Worm (Caenorhabditis elegans) whole organism, L1 larva: ENCODE measurements around the gene epic-2.

Experiments
- aly-2 ChIP-seq: fragments of 150-350 bp; optimal IDR thresholded peaks from 2 replicates; lab custom pipeline; 2014; ENCODE audit warnings: missing biosample characterization, missing genetic modification characterization
- egl-27 ChIP-seq, 2 experiments: fragments of 150-350 bp in 1 of 2; sonication (generic microtip); optimal IDR thresholded peaks; 3 replicates each; lab custom pipeline; 2017 to 2018; ENCODE audit warnings: missing biosample characterization in 2 of 2, missing genetic modification characterization in 2 of 2, missing genetic modification reagents in 2 of 2
- nhr-12 ChIP-seq: sonication (generic microtip); optimal IDR thresholded peaks from 2 replicates; lab custom pipeline; 2017; ENCODE audit warnings: missing biosample characterization, missing genetic modification characterization
- nhr-237 ChIP-seq: fragments of 150-350 bp; optimal IDR thresholded peaks from 2 replicates; lab custom pipeline; 2014; ENCODE audit warnings: missing biosample characterization, missing genetic modification characterization
- nhr-71 ChIP-seq: sonication (generic microtip); optimal IDR thresholded peaks from 2 replicates; lab custom pipeline; 2016; ENCODE audit warnings: mild to moderate bottlenecking, missing genetic modification characterization, moderate library complexity, missing compliant biosample characterization
- nhr-76 ChIP-seq: sonication (generic microtip); optimal IDR thresholded peaks from 2 replicates; lab custom pipeline; 2017; ENCODE audit warnings: missing biosample characterization, missing genetic modification characterization
- nhr-90 ChIP-seq: sonication (generic microtip); optimal IDR thresholded peaks from 2 replicates; lab custom pipeline; 2016; ENCODE audit warnings: mild to moderate bottlenecking, missing genetic modification characterization, missing compliant biosample characterization; ENCODE audit not compliant: poor library complexity
- sptf-1 ChIP-seq: fragments of 150-350 bp; optimal IDR thresholded peaks from 2 replicates; lab custom pipeline; 2014; ENCODE audit warnings: missing biosample characterization, missing genetic modification characterization
- tbx-2 ChIP-seq: sonication (generic microtip); optimal IDR thresholded peaks from 2 replicates; lab custom pipeline; 2016; ENCODE audit warnings: missing genetic modification characterization, missing compliant biosample characterization

ce11 chrIV:1752480-1752879 is 31.9 kb downstream of the epic-2 start:
- TF ChIP-seq nhr-90 (tag; lab: Kevin White, UChicago) (no peak), nhr-12 (tag; lab: Kevin White, UChicago) (no peak), nhr-76 (tag; lab: Kevin White, UChicago) (no peak), aly-2 (tag; lab: Kevin White, UChicago) (no peak), egl-27 (tag; optimal IDR thresholded peaks at IDR 0.05; lab: Kevin White, UChicago) (no peak), nhr-237 (no peak), tbx-2 (tag; lab: Kevin White, UChicago) (no peak), nhr-71 (tag; lab: Kevin White, UChicago) (no peak), sptf-1 (tag; lab: Kevin White, UChicago) (no peak)
